Fruit fly (Drosophila melanogaster) whole organism, wandering third instar larva: Measurements from ENCODE around the gene Rlip.

ENCODE experiments used
- CG32264 ChIP-seq: fragments of 200-800 bp; sonication (Bioruptor generic); optimal IDR thresholded peaks from 2 replicates; lab custom pipeline; 2016; ENCODE audit warnings: missing biosample characterization, missing genetic modification characterization
- CG9705 ChIP-seq: fragments of 200-800 bp; sonication (Bioruptor generic); optimal IDR thresholded peaks from 2 replicates; lab custom pipeline; 2018; ENCODE audit warnings: missing biosample characterization, mild to moderate bottlenecking, missing genetic modification characterization
- HLH106 ChIP-seq: fragments of 200-800 bp; optimal IDR thresholded peaks from 3 replicates; lab custom pipeline; 2019; ENCODE audit warnings: missing biosample characterization, mild to moderate bottlenecking, missing genetic modification characterization, moderate library complexity
- Hr78 ChIP-seq: fragments of >200 bp; optimal IDR thresholded peaks from 2 replicates; lab custom pipeline; 2017; ENCODE audit warnings: missing biosample characterization, missing genetic modification characterization
- Jra ChIP-seq: sonication (Bioruptor generic); optimal IDR thresholded peaks from 2 replicates; lab custom pipeline; 2016; ENCODE audit warnings: missing biosample characterization, missing genetic modification characterization
- N ChIP-seq: fragments of >200 bp; optimal IDR thresholded peaks from 2 replicates; lab custom pipeline; 2018; ENCODE audit warnings: missing biosample characterization, missing external identifiers, missing genetic modification characterization
- OdsH ChIP-seq: fragments of 200-800 bp; sonication (Bioruptor generic); optimal IDR thresholded peaks from 2 replicates; lab custom pipeline; 2016; ENCODE audit warnings: missing biosample characterization, mild to moderate bottlenecking, missing genetic modification characterization
- Rel ChIP-seq, 2 experiments: fragments of 200-800 bp; sonication (Bioruptor generic) in 1 of 2; optimal IDR thresholded peaks; 2 replicates in 1 of 2; 3 replicates in 1 of 2; lab custom pipeline; 2016 to 2019; ENCODE audit warnings: mild to moderate bottlenecking in 2 of 2, missing biosample characterization in 2 of 2, missing genetic modification characterization in 2 of 2, moderate library complexity in 1 of 2
- Sp1 ChIP-seq: fragments of 200-800 bp; sonication (Bioruptor generic); optimal IDR thresholded peaks from 3 replicates; lab custom pipeline; 2019; ENCODE audit warnings: missing biosample characterization, mild to moderate bottlenecking, missing genetic modification characterization, moderate library complexity
- foxo ChIP-seq, 2 experiments: fragments of 200-800 bp; sonication (Bioruptor generic); optimal IDR thresholded peaks; 2 replicates in 1 of 2; 3 replicates in 1 of 2; lab custom pipeline; 2016 to 2017; ENCODE audit warnings: missing biosample characterization in 2 of 2, missing genetic modification characterization in 2 of 2
- lola ChIP-seq: fragments of >200 bp; optimal IDR thresholded peaks from 2 replicates; lab custom pipeline; 2017; ENCODE audit warnings: missing biosample characterization, missing genetic modification characterization
- pan ChIP-seq: fragments of >200 bp; optimal IDR thresholded peaks from 2 replicates; lab custom pipeline; 2017
- sv ChIP-seq: fragments of 200-800 bp; sonication (Bioruptor generic); optimal IDR thresholded peaks from 3 replicates; lab custom pipeline; 2016; ENCODE audit warnings: missing biosample characterization, missing genetic modification characterization
- usp ChIP-seq: fragments of >200 bp; optimal IDR thresholded peaks from 2 replicates; lab custom pipeline; 2017; ENCODE audit warnings: missing biosample characterization, missing genetic modification characterization

DNA sequence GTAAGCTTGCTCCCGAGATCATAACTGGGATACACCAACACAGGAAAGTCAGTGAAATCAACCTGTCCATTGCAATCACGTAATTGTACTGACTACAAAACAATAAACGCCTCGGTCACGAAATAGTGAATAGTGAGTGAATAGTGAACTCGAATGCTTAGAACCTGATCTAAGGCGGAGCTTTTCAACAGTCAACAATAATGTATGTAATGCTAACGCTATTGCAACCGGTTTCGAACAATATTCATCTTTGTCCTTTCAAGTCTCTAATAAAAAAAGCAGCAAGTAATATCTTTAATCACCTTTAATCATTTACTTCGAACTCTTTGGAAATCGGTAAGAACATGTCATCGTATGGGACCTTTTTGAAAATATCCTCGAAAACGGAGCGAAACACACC, 28.3 kb downstream of the Rlip start, which contains the start of gene CG31189:
- no peak for TF ChIP-seq OdsH (GFP tag; lab: Kevin White, UChicago)
- no peak for TF ChIP-seq Jra (GFP tag; lab: Kevin White, UChicago)
- no peak for TF ChIP-seq lola (GFP tag; lab: Kevin White, UChicago)
- TF ChIP-seq Hr78 (GFP tag; lab: Kevin White, UChicago): no peak
- no peak for TF ChIP-seq CG32264 (GFP tag; lab: Kevin White, UChicago)
- TF ChIP-seq HLH106 (tag; lab: Kevin White, UChicago): no peak
- no peak for TF ChIP-seq sv (GFP tag; lab: Kevin White, UChicago)
- TF ChIP-seq N: no peak
- TF ChIP-seq CG9705 (GFP tag; lab: Kevin White, UChicago): no peak
- TF ChIP-seq foxo (GFP tag; optimal IDR thresholded peaks at IDR 0.05; lab: Kevin White, UChicago): no peak
- TF ChIP-seq usp: no peak
- TF ChIP-seq Rel (GFP tag; optimal IDR thresholded peaks at IDR 0.05; lab: Kevin White, UChicago): no peak
- TF ChIP-seq Rel (tag; optimal IDR thresholded peaks at IDR 0.05; lab: Kevin White, UChicago): no peak
- TF ChIP-seq Sp1: no peak
- TF ChIP-seq pan (lab: Kevin White, UChicago): no peak
